Fruit fly (Drosophila melanogaster) whole organism, prepupa: ENCODE measurements around the gene Atat.

Experiments
- CG32006 ChIP-seq: fragments of 200-800 bp; sonication (Bioruptor generic); optimal IDR thresholded peaks from 3 replicates; lab custom pipeline; 2017; ENCODE audit warnings: missing biosample characterization, mild to moderate bottlenecking, missing genetic modification characterization
- CG6854 ChIP-seq: fragments of 200-800 bp; sonication (Bioruptor generic); optimal IDR thresholded peaks from 2 replicates; lab custom pipeline; 2017; ENCODE audit warnings: missing biosample characterization, mild to moderate bottlenecking, missing genetic modification characterization
- Eip93F ChIP-seq: fragments of 200-800 bp; sonication (Bioruptor generic); optimal IDR thresholded peaks from 2 replicates; lab custom pipeline; 2016; ENCODE audit warnings: missing biosample characterization, mild to moderate bottlenecking, missing genetic modification characterization
- Gug ChIP-seq: fragments of 200-800 bp; sonication (Bioruptor generic); IDR thresholded peaks from 2 replicates; pipeline ENCODE4 v1.3.6; 2022; ENCODE audit warnings: missing biosample characterization, missing genetic modification characterization
- Hr38 ChIP-seq: sonication (Bioruptor generic); optimal IDR thresholded peaks from 2 replicates; lab custom pipeline; 2016; ENCODE audit warnings: missing biosample characterization, missing genetic modification characterization
- Hr39 ChIP-seq: fragments of 200-800 bp; sonication (Bioruptor generic); optimal IDR thresholded peaks from 2 replicates; lab custom pipeline; 2016; ENCODE audit warnings: missing biosample characterization, missing genetic modification characterization
- Sox15 ChIP-seq: fragments of 200-800 bp; sonication (Bioruptor generic); optimal IDR thresholded peaks from 3 replicates; lab custom pipeline; 2016; ENCODE audit warnings: missing biosample characterization, missing genetic modification characterization
- achi ChIP-seq: fragments of 200-800 bp; sonication (Bioruptor generic); optimal IDR thresholded peaks from 3 replicates; lab custom pipeline; 2016; ENCODE audit warnings: missing biosample characterization, missing genetic modification characterization
- dac ChIP-seq: fragments of 200-800 bp; sonication (Bioruptor generic); optimal IDR thresholded peaks from 2 replicates; lab custom pipeline; 2017; ENCODE audit warnings: missing biosample characterization, mild to moderate bottlenecking, missing genetic modification characterization
- fkh ChIP-seq: fragments of 200-800 bp; sonication (Bioruptor generic); optimal IDR thresholded peaks from 3 replicates; lab custom pipeline; 2017; ENCODE audit warnings: missing biosample characterization, mild to moderate bottlenecking, missing genetic modification characterization, moderate library complexity
- svp ChIP-seq: fragments of 200-800 bp; sonication (Bioruptor generic); peaks from one replicate; lab custom pipeline; 2016; ENCODE audit warnings: missing biosample characterization, missing genetic modification characterization
- vri ChIP-seq: fragments of 200-800 bp; sonication (Bioruptor generic); optimal IDR thresholded peaks from 3 replicates; lab custom pipeline; 2016; ENCODE audit warnings: missing biosample characterization, mild to moderate bottlenecking, missing genetic modification characterization

DNA sequence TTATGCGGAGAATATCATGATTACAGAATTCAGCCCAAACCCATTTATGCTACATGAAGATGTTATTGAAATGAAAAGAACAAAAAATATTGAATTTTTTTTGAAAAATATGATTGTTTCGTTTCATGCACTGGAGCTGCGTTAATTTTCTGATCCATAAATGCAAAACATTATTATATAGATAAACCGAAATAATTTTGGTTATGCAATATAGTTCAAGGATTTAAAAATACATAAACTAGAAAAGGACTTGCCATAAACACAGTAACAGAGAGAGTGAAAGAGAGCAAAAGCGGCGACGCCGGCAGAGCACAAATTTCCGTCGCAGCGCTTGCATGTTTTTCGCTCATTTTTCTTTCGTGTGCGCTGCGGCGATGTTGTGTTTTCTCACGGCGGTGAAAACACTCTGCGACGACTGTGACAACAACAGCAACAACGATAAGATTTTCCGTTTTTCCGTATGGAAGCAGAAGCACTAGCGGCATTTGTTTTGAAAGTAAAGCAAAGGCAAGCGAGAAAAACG lies 35.8 kb upstream of the Atat start:
- TF ChIP-seq dac (GFP tag; lab: Kevin White, UChicago): peak; percentile 89
- peak; percentile 95 for TF ChIP-seq svp (GFP tag; lab: Kevin White, UChicago)
- peak; percentile 64 for TF ChIP-seq Hr39
- TF ChIP-seq CG6854 (GFP tag; lab: Kevin White, UChicago): peak; percentile 85
- TF ChIP-seq Eip93F (GFP tag; lab: Kevin White, UChicago): peak; percentile 76
- TF ChIP-seq Sox15 (GFP tag; lab: Kevin White, UChicago): peak; percentile 56
- peak; percentile 96 for TF ChIP-seq CG32006
- TF ChIP-seq achi: peak; percentile 90
- TF ChIP-seq Hr38 (GFP tag; lab: Kevin White, UChicago): no peak
- peak; percentile 87 for TF ChIP-seq Gug (GFP tag; lab: Robert Waterston, UW)
- TF ChIP-seq vri (GFP tag; lab: Kevin White, UChicago): peak; percentile 83
- peak; percentile 29 for TF ChIP-seq fkh
